Worm (Caenorhabditis elegans) whole organism, L1 larva: ENCODE measurements around the gene cpt-5.
A peak's percentile ranks its signal among the peaks of the same experiment; 100 is the strongest.

Source experiments
- C16A3.4 ChIP-seq: fragments of 150-350 bp; optimal IDR thresholded peaks from 2 replicates; lab custom pipeline; 2014; ENCODE audit warnings: missing biosample characterization, missing genetic modification characterization
- F16B12.6 ChIP-seq: fragments of 150-350 bp; optimal IDR thresholded peaks from 2 replicates; lab custom pipeline; 2014; ENCODE audit warnings: missing biosample characterization, missing genetic modification characterization
- aly-2 ChIP-seq: fragments of 150-350 bp; optimal IDR thresholded peaks from 2 replicates; lab custom pipeline; 2014; ENCODE audit warnings: missing biosample characterization, missing genetic modification characterization
- blmp-1 ChIP-seq: fragments of 150-350 bp; optimal IDR thresholded peaks from 2 replicates; lab custom pipeline; 2014; ENCODE audit warnings: missing biosample characterization, missing genetic modification characterization
- ceh-63 ChIP-seq: fragments of 200-800 bp; sonication (Bioruptor generic); optimal IDR thresholded peaks from 2 replicates; lab custom pipeline; 2018; ENCODE audit warnings: mild to moderate bottlenecking, missing genetic modification characterization, missing compliant biosample characterization
- dpl-1 ChIP-seq, 3 experiments: fragments of 150-350 bp in 2 of 3; sonication (generic microtip) in 1 of 3; optimal IDR thresholded peaks; 2 replicates each; lab custom pipeline; 2014 to 2017; ENCODE audit warnings: missing biosample characterization in 3 of 3, missing genetic modification characterization in 3 of 3, missing genetic modification reagents in 3 of 3
- dsc-1 ChIP-seq: sonication (generic microtip); optimal IDR thresholded peaks from 2 replicates; lab custom pipeline; 2016; ENCODE audit warnings: mild to moderate bottlenecking, missing genetic modification characterization, missing compliant biosample characterization
- efl-1 ChIP-seq, 4 experiments: fragments of 150-350 bp; optimal IDR thresholded peaks in 3 of 4; peaks in 1 of 4; 1 replicate in 1 of 4; 2 replicates in 3 of 4; lab custom pipeline; 2014; ENCODE audit warnings: missing biosample characterization in 2 of 4, missing genetic modification characterization in 2 of 4, missing genetic modification reagents in 2 of 4
- egl-27 ChIP-seq, 2 experiments: fragments of 150-350 bp in 1 of 2; sonication (generic microtip); optimal IDR thresholded peaks; 3 replicates each; lab custom pipeline; 2017 to 2018; ENCODE audit warnings: missing biosample characterization in 2 of 2, missing genetic modification characterization in 2 of 2, missing genetic modification reagents in 2 of 2
- elt-2 ChIP-seq: sonication (generic microtip); optimal IDR thresholded peaks from 2 replicates; lab custom pipeline; 2016; ENCODE audit warnings: missing genetic modification characterization, mild to moderate bottlenecking, inconsistent platforms, missing compliant biosample characterization, missing genetic modification reagents
- elt-3 ChIP-seq, 6 experiments: fragments of 150-350 bp in 1 of 6; sonication (generic microtip); optimal IDR thresholded peaks; 2 replicates each; lab custom pipeline; 2017 to 2018; ENCODE audit warnings: missing biosample characterization in 6 of 6, missing genetic modification characterization in 6 of 6, inconsistent platforms in 1 of 6
- fkh-4 ChIP-seq: sonication (generic microtip); optimal IDR thresholded peaks from 2 replicates; lab custom pipeline; 2016; ENCODE audit warnings: missing compliant biosample characterization, missing genetic modification characterization, borderline replicate concordance
- fos-1 ChIP-seq: fragments of 150-350 bp; optimal IDR thresholded peaks from 2 replicates; lab custom pipeline; 2014; ENCODE audit warnings: missing biosample characterization, missing genetic modification characterization
- hlh-4 ChIP-seq: sonication (generic microtip); optimal IDR thresholded peaks from 2 replicates; lab custom pipeline; 2016; ENCODE audit warnings: mild to moderate bottlenecking, missing genetic modification characterization, missing compliant biosample characterization
- hpl-2 ChIP-seq: fragments of 150-350 bp; optimal IDR thresholded peaks from 2 replicates; lab custom pipeline; 2014; ENCODE audit warnings: missing biosample characterization, missing genetic modification reagents, missing genetic modification characterization
- irx-1 ChIP-seq: sonication (generic microtip); optimal IDR thresholded peaks from 2 replicates; lab custom pipeline; 2016; ENCODE audit warnings: missing genetic modification characterization, missing compliant biosample characterization
- jun-1 ChIP-seq: fragments of 150-350 bp; optimal IDR thresholded peaks from 2 replicates; lab custom pipeline; 2014; ENCODE audit warnings: missing biosample characterization, missing genetic modification reagents, missing genetic modification characterization
- lin-13 ChIP-seq: fragments of 150-350 bp; optimal IDR thresholded peaks from 2 replicates; lab custom pipeline; 2014; ENCODE audit warnings: missing biosample characterization, missing genetic modification reagents, missing genetic modification characterization
- lin-14 ChIP-seq: fragments of 200-800 bp; sonication (Bioruptor generic); optimal IDR thresholded peaks from 2 replicates; lab custom pipeline; 2018; ENCODE audit warnings: mild to moderate bottlenecking, missing genetic modification characterization, moderate library complexity, missing compliant biosample characterization
- lin-35 ChIP-seq, 2 experiments: fragments of 150-350 bp; optimal IDR thresholded peaks; 2 replicates each; lab custom pipeline; 2014; ENCODE audit warnings: missing biosample characterization in 2 of 2, missing genetic modification characterization in 2 of 2, missing genetic modification reagents in 2 of 2
- lir-3 ChIP-seq: sonication (generic microtip); optimal IDR thresholded peaks from 2 replicates; lab custom pipeline; 2016; ENCODE audit warnings: mild to moderate bottlenecking, missing genetic modification characterization, moderate library complexity, missing compliant biosample characterization; ENCODE audit not compliant: poor library complexity
- lsy-2 ChIP-seq, 2 experiments: fragments of 150-350 bp; optimal IDR thresholded peaks; 2 replicates each; lab custom pipeline; 2014; ENCODE audit warnings: missing biosample characterization in 2 of 2, missing genetic modification characterization in 2 of 2
- mab-9 ChIP-seq: fragments of 200-800 bp; sonication (Bioruptor generic); IDR thresholded peaks from 2 replicates; pipeline ENCODE4 v1.3.6; 2022; ENCODE audit warnings: missing genetic modification reagents, missing genetic modification characterization, missing compliant biosample characterization
- mef-2 ChIP-seq: fragments of 150-350 bp; optimal IDR thresholded peaks from 2 replicates; lab custom pipeline; 2014; ENCODE audit warnings: missing biosample characterization, missing genetic modification characterization
- mep-1 ChIP-seq: fragments of 150-350 bp; optimal IDR thresholded peaks from 2 replicates; lab custom pipeline; 2014; ENCODE audit warnings: missing biosample characterization, missing genetic modification characterization
- nhr-12 ChIP-seq: sonication (generic microtip); optimal IDR thresholded peaks from 2 replicates; lab custom pipeline; 2017; ENCODE audit warnings: missing biosample characterization, missing genetic modification characterization
- nhr-19 ChIP-seq: fragments of 200-800 bp; sonication (Bioruptor generic); conservative IDR thresholded peaks from 2 replicates; pipeline ENCODE4 v1.3.6; 2022; ENCODE audit warnings: missing genetic modification characterization, missing compliant biosample characterization
- nhr-20 ChIP-seq: sonication (generic microtip); optimal IDR thresholded peaks from 2 replicates; lab custom pipeline; 2016; ENCODE audit warnings: mild to moderate bottlenecking, missing genetic modification characterization, missing compliant biosample characterization
- nhr-47 ChIP-seq: sonication (generic microtip); optimal IDR thresholded peaks from 2 replicates; lab custom pipeline; 2016; ENCODE audit warnings: mild to moderate bottlenecking, missing genetic modification characterization, moderate library complexity, missing compliant biosample characterization
- nhr-71 ChIP-seq: sonication (generic microtip); optimal IDR thresholded peaks from 2 replicates; lab custom pipeline; 2016; ENCODE audit warnings: mild to moderate bottlenecking, missing genetic modification characterization, moderate library complexity, missing compliant biosample characterization
- nhr-76 ChIP-seq: sonication (generic microtip); optimal IDR thresholded peaks from 2 replicates; lab custom pipeline; 2017; ENCODE audit warnings: missing biosample characterization, missing genetic modification characterization
- nhr-77 ChIP-seq: fragments of 150-350 bp; optimal IDR thresholded peaks from 2 replicates; lab custom pipeline; 2014; ENCODE audit warnings: missing biosample characterization, missing genetic modification characterization
- nhr-85 ChIP-seq: sonication (generic microtip); peaks from one replicate; lab custom pipeline; 2016; ENCODE audit warnings: missing genetic modification characterization, inconsistent platforms, missing compliant biosample characterization
- nhr-90 ChIP-seq: sonication (generic microtip); optimal IDR thresholded peaks from 2 replicates; lab custom pipeline; 2016; ENCODE audit warnings: mild to moderate bottlenecking, missing genetic modification characterization, missing compliant biosample characterization; ENCODE audit not compliant: poor library complexity
- pax-3 ChIP-seq: fragments of 200-800 bp; sonication (Bioruptor generic); optimal IDR thresholded peaks from 2 replicates; lab custom pipeline; 2018; ENCODE audit warnings: mild to moderate bottlenecking, missing genetic modification characterization, moderate library complexity, missing compliant biosample characterization
- rnt-1 ChIP-seq: sonication (generic microtip); optimal IDR thresholded peaks from 2 replicates; lab custom pipeline; 2016; ENCODE audit warnings: mild to moderate bottlenecking, missing genetic modification characterization, moderate library complexity, missing compliant biosample characterization
- skn-1 ChIP-seq: fragments of 150-350 bp; optimal IDR thresholded peaks from 2 replicates; lab custom pipeline; 2014; ENCODE audit warnings: missing biosample characterization, missing genetic modification characterization
- snpc-4 ChIP-seq: fragments of 150-350 bp; optimal IDR thresholded peaks from 2 replicates; lab custom pipeline; 2014; ENCODE audit warnings: missing biosample characterization, missing genetic modification characterization
- snu-23 ChIP-seq: sonication (generic microtip); optimal IDR thresholded peaks from 2 replicates; lab custom pipeline; 2016; ENCODE audit warnings: missing genetic modification characterization, missing compliant biosample characterization
- sox-4 ChIP-seq: sonication (generic microtip); optimal IDR thresholded peaks from 2 replicates; lab custom pipeline; 2016; ENCODE audit warnings: missing genetic modification characterization, missing compliant biosample characterization
- sptf-1 ChIP-seq: fragments of 150-350 bp; optimal IDR thresholded peaks from 2 replicates; lab custom pipeline; 2014; ENCODE audit warnings: missing biosample characterization, missing genetic modification characterization
- swsn-7 ChIP-seq: sonication (generic microtip); optimal IDR thresholded peaks from 2 replicates; lab custom pipeline; 2016; ENCODE audit warnings: missing genetic modification characterization, missing compliant biosample characterization
- tlp-1 ChIP-seq: fragments of 150-350 bp; optimal IDR thresholded peaks from 2 replicates; lab custom pipeline; 2014; ENCODE audit warnings: missing biosample characterization, missing genetic modification characterization
- unc-30 ChIP-seq: sonication (generic microtip); optimal IDR thresholded peaks from 2 replicates; lab custom pipeline; 2017; ENCODE audit warnings: missing biosample characterization, missing genetic modification characterization
- unc-86 ChIP-seq: sonication (generic microtip); optimal IDR thresholded peaks from 2 replicates; lab custom pipeline; 2016; ENCODE audit warnings: missing genetic modification characterization, missing compliant biosample characterization
- unc-98 ChIP-seq: fragments of 200-800 bp; sonication (Bioruptor generic); IDR thresholded peaks from 2 replicates; pipeline ENCODE4 v1.3.6; 2022; ENCODE audit warnings: missing genetic modification characterization, missing compliant biosample characterization
- vab-15 ChIP-seq: sonication (generic microtip); optimal IDR thresholded peaks from 2 replicates; lab custom pipeline; 2017; ENCODE audit warnings: missing genotype, mild to moderate bottlenecking, missing genetic modification characterization, missing compliant biosample characterization
- xbp-1 ChIP-seq: sonication (generic microtip); optimal IDR thresholded peaks from 2 replicates; lab custom pipeline; 2016; ENCODE audit warnings: missing genetic modification characterization, missing compliant biosample characterization
- zag-1 ChIP-seq: fragments of 150-350 bp; optimal IDR thresholded peaks from 2 replicates; lab custom pipeline; 2014; ENCODE audit warnings: missing biosample characterization, missing genetic modification characterization
- zip-4 ChIP-seq: fragments of 200-800 bp; sonication (Bioruptor generic); optimal IDR thresholded peaks from 2 replicates; lab custom pipeline; 2018; ENCODE audit warnings: mild to moderate bottlenecking, missing genetic modification characterization, moderate library complexity, missing compliant biosample characterization
- ztf-11 ChIP-seq, 2 experiments: sonication (generic microtip); optimal IDR thresholded peaks; 2 replicates each; lab custom pipeline; 2016 to 2017; ENCODE audit warnings: missing genetic modification characterization in 2 of 2, missing biosample characterization in 1 of 2, missing compliant biosample characterization in 1 of 2
- ztf-4 ChIP-seq: fragments of 150-350 bp; optimal IDR thresholded peaks from 2 replicates; lab custom pipeline; 2014; ENCODE audit warnings: missing biosample characterization, missing genetic modification characterization

The cpt-5 gene

DNA sequence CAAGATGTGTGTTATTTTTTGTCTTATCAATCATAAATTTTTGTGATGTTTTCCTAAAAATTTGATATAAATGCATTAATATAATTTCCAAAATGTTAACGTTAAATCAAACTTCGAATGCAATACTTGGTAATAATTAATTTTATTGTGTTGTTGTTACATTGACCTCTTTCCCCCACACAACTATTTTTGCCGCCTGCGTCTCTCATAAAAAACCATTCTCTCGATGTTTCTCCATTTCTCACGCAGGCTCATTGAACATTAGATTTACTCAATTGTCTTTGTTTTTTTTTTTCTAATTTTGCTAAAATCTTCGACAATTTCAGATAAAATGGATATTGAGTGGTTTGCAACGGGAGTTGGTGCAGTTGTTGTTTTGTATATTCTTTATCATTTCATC lies 33.2 kb downstream of the cpt-5 start, which contains the start of gene stdh-1:
Gene stdh-1 (plus strand): TSS at position 327 of the 400 bp plus-strand sequence.
- TF ChIP-seq pax-3 (tag; lab: Kevin White, UChicago) (no peak), lsy-2 (tag; optimal IDR thresholded peaks at IDR 0.05; lab: Kevin White, UChicago) (no peak), ztf-4 (no peak), nhr-20 (tag; lab: Kevin White, UChicago) (no peak), snpc-4 (tag; lab: Kevin White, UChicago) (no peak), lir-3 (tag; lab: Kevin White, UChicago) (no peak), nhr-90 (tag; lab: Kevin White, UChicago) (no peak), nhr-12 (tag; lab: Kevin White, UChicago) (no peak), efl-1 (optimal IDR thresholded peaks at IDR 0.05; lab: Kevin White, UChicago) (peak in 1 of 2 experiments; percentile 0), efl-1 (GFP tag; optimal IDR thresholded peaks at IDR 0.05 in 1 of 2; lab: Kevin White, UChicago) (peak in 1 of 2 experiments; percentile 61), ztf-11 (tag; optimal IDR thresholded peaks at IDR 0.05; lab: Kevin White, UChicago) (no peak), ceh-63 (no peak), hlh-4 (tag; lab: Kevin White, UChicago) (no peak), sptf-1 (tag; lab: Kevin White, UChicago) (no peak), fkh-4 (tag; lab: Kevin White, UChicago) (no peak), hpl-2 (GFP tag; lab: Kevin White, UChicago) (no peak), blmp-1 (peak; percentile 15), unc-98 (no peak), dpl-1 (GFP tag; optimal IDR thresholded peaks at IDR 0.05; lab: Kevin White, UChicago) (no peak), zag-1 (tag; lab: Kevin White, UChicago) (no peak), mab-9 (GFP tag; lab: Robert Waterston, UW) (no peak), C16A3.4 (peak; percentile 5), xbp-1 (tag; lab: Kevin White, UChicago) (no peak), lin-14 (GFP tag; lab: Kevin White, UChicago) (peak; percentile 69), zip-4 (no peak), vab-15 (no peak), nhr-71 (peak; percentile 32), snu-23 (GFP tag; lab: Kevin White, UChicago) (peak; percentile 25), aly-2 (tag; lab: Kevin White, UChicago) (no peak), nhr-76 (no peak), jun-1 (tag; lab: Kevin White, UChicago) (no peak), mep-1 (tag; lab: Kevin White, UChicago) (peak; percentile 35), rnt-1 (tag; lab: Kevin White, UChicago) (no peak), dsc-1 (no peak), swsn-7 (tag; lab: Kevin White, UChicago) (no peak), tlp-1 (no peak), lin-13 (GFP tag; lab: Kevin White, UChicago) (no peak), egl-27 (tag; optimal IDR thresholded peaks at IDR 0.05; lab: Kevin White, UChicago) (no peak), elt-2 (tag; lab: Kevin White, UChicago) (no peak)
- TF ChIP-seq, all 84 proteins: peak for 7

DNA sequence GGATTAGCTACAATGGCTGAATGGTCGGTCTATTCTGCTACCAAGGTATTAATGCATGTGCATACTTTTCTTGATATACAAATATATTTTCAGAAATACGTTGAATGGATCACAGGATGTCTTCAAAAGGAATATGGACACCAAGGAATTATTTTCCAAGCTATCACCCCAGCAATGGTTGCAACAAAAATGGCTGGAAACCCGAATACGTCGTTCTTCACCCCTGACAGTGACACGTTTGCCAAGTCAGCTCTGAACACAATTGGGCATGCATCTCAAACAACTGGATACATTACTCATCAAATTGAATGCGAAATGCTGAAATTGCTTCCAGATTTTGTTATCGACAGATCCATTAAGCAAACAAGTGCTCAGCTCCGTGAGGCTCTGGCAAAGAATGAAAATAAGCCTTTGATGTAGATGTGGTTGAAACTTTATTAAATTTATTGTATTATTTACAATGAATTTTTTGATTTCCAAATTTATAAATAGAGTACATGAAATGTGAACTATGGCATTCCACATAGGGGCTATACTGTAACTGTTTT lies 34.6 kb downstream of the cpt-5 start:
- TF ChIP-seq swsn-7 (tag; lab: Kevin White, UChicago) (no peak), fos-1 (tag; lab: Kevin White, UChicago) (no peak), unc-30 (tag; lab: Kevin White, UChicago) (no peak), nhr-90 (tag; lab: Kevin White, UChicago) (peak; percentile 64), sox-4 (no peak), nhr-47 (tag; lab: Kevin White, UChicago) (peak; percentile 52), lin-35 (GFP tag; optimal IDR thresholded peaks at IDR 0.05; lab: Kevin White, UChicago) (peak in 1 of 2 experiments; percentile 67), efl-1 (optimal IDR thresholded peaks at IDR 0.05; lab: Kevin White, UChicago) (no peak), efl-1 (GFP tag; optimal IDR thresholded peaks at IDR 0.05 in 1 of 2; lab: Kevin White, UChicago) (peak in 1 of 2 experiments; percentile 96), irx-1 (no peak), nhr-19 (peak; percentile 54), vab-15 (no peak), F16B12.6 (tag; lab: Kevin White, UChicago) (no peak), dsc-1 (peak; percentile 35), unc-86 (tag; lab: Kevin White, UChicago) (no peak), aly-2 (tag; lab: Kevin White, UChicago) (no peak), tlp-1 (no peak), zip-4 (no peak), elt-3 (tag; optimal IDR thresholded peaks at IDR 0.05; lab: Kevin White, UChicago) (no peak), mef-2 (tag; lab: Kevin White, UChicago) (no peak), skn-1 (tag; lab: Kevin White, UChicago) (no peak), nhr-85 (tag; lab: Kevin White, UChicago) (peak; percentile 11), nhr-77 (tag; lab: Kevin White, UChicago) (no peak)
